Worm (Caenorhabditis elegans) whole organism, L1 larva: ENCODE measurements around the gene wapl-1.

Source experiments
- aha-1 ChIP-seq: fragments of 150-350 bp; optimal IDR thresholded peaks from 2 replicates; lab custom pipeline; 2014; ENCODE audit warnings: missing biosample characterization, missing genetic modification characterization
- jun-1 ChIP-seq: fragments of 150-350 bp; optimal IDR thresholded peaks from 2 replicates; lab custom pipeline; 2014; ENCODE audit warnings: missing biosample characterization, missing genetic modification reagents, missing genetic modification characterization
- mab-9 ChIP-seq: fragments of 200-800 bp; sonication (Bioruptor generic); IDR thresholded peaks from 2 replicates; pipeline ENCODE4 v1.3.6; 2022; ENCODE audit warnings: missing genetic modification reagents, missing genetic modification characterization, missing compliant biosample characterization
- nhr-12 ChIP-seq: sonication (generic microtip); optimal IDR thresholded peaks from 2 replicates; lab custom pipeline; 2017; ENCODE audit warnings: missing biosample characterization, missing genetic modification characterization
- nhr-19 ChIP-seq: fragments of 200-800 bp; sonication (Bioruptor generic); conservative IDR thresholded peaks from 2 replicates; pipeline ENCODE4 v1.3.6; 2022; ENCODE audit warnings: missing genetic modification characterization, missing compliant biosample characterization
- nhr-237 ChIP-seq: fragments of 150-350 bp; optimal IDR thresholded peaks from 2 replicates; lab custom pipeline; 2014; ENCODE audit warnings: missing biosample characterization, missing genetic modification characterization
- nhr-85 ChIP-seq: sonication (generic microtip); peaks from one replicate; lab custom pipeline; 2016; ENCODE audit warnings: missing genetic modification characterization, inconsistent platforms, missing compliant biosample characterization
- unc-62 ChIP-seq: fragments of 150-350 bp; optimal IDR thresholded peaks from 2 replicates; lab custom pipeline; 2014; ENCODE audit warnings: missing biosample characterization, missing genetic modification reagents, missing genetic modification characterization

DNA sequence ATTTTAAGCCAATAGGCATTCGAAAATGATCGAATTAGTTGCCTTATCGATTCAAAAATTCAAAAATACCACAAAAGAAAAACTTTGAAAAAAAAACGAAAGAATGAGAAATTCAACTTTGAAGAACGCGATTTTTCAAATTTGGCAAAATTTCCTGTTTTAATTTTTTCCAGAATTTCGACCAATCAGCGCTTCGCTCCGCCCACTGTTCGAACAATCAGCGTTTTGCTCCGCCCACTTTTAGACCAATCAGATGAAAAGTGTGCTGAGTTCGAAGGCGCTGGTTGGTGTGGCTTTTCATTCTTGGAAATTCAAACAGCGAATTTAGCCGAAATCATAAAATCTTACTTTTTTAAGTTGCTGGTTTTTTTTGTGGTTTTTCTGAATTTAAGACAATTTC lies 48.0 kb downstream of the wapl-1 start:
- no peak for TF ChIP-seq unc-62 (GFP tag; lab: Kevin White, UChicago)
- TF ChIP-seq nhr-19 (GFP tag; lab: Robert Waterston, UW), result no peak
- TF ChIP-seq nhr-85 (tag; lab: Kevin White, UChicago), result no peak
- no peak for TF ChIP-seq nhr-237 (tag; lab: Kevin White, UChicago)
- no peak for TF ChIP-seq aha-1 (tag; lab: Kevin White, UChicago)
- TF ChIP-seq jun-1 (tag; lab: Kevin White, UChicago), result no peak
- no peak for TF ChIP-seq mab-9 (GFP tag; lab: Robert Waterston, UW)
- no peak for TF ChIP-seq nhr-12 (tag; lab: Kevin White, UChicago)
